Worm (Caenorhabditis elegans) whole organism, late embryonic: Measurements from ENCODE around the gene Y110A2AL.4.

Experiments used
- F13H6.1 ChIP-seq: sonication (generic microtip); optimal IDR thresholded peaks from 2 replicates; lab custom pipeline; 2016; ENCODE audit warnings: missing genetic modification characterization, missing compliant biosample characterization
- T23F11.4 ChIP-seq: fragments of 200-800 bp; sonication (Bioruptor generic); optimal IDR thresholded peaks from 2 replicates; lab custom pipeline; 2018; ENCODE audit warnings: mild to moderate bottlenecking, missing genetic modification characterization, missing compliant biosample characterization
- Y22D7AL.16 ChIP-seq: sonication (generic microtip); optimal IDR thresholded peaks from 2 replicates; lab custom pipeline; 2016; ENCODE audit warnings: missing genetic modification characterization, missing compliant biosample characterization
- ahr-1 ChIP-seq: sonication (generic microtip); optimal IDR thresholded peaks from 2 replicates; lab custom pipeline; 2016; ENCODE audit warnings: missing genetic modification characterization, missing compliant biosample characterization
- ceh-30 ChIP-seq: fragments of 150-350 bp; optimal IDR thresholded peaks from 2 replicates; lab custom pipeline; 2014; ENCODE audit warnings: missing biosample characterization, missing genetic modification characterization
- ceh-48 ChIP-seq: sonication (generic microtip); optimal IDR thresholded peaks from 2 replicates; lab custom pipeline; 2016; ENCODE audit warnings: missing genetic modification characterization, inconsistent platforms, missing compliant biosample characterization
- ceh-9 ChIP-seq: sonication (generic microtip); optimal IDR thresholded peaks from 2 replicates; lab custom pipeline; 2016; ENCODE audit warnings: mild to moderate bottlenecking, missing genetic modification characterization, inconsistent platforms, missing compliant biosample characterization
- che-1 ChIP-seq: sonication (generic microtip); optimal IDR thresholded peaks from 2 replicates; lab custom pipeline; 2016; ENCODE audit warnings: mild to moderate bottlenecking, missing genetic modification characterization, missing compliant biosample characterization
- dmd-4 ChIP-seq: sonication (generic microtip); optimal IDR thresholded peaks from 2 replicates; lab custom pipeline; 2016; ENCODE audit warnings: borderline replicate concordance, missing genetic modification characterization, missing compliant biosample characterization
- dve-1 ChIP-seq: sonication (generic microtip); optimal IDR thresholded peaks from 2 replicates; lab custom pipeline; 2017; ENCODE audit warnings: antibody characterized with exemption, mild to moderate bottlenecking, missing genetic modification characterization, missing compliant biosample characterization
- elt-2 ChIP-seq: sonication (generic microtip); optimal IDR thresholded peaks from 2 replicates; lab custom pipeline; 2016; ENCODE audit warnings: missing genetic modification reagents, missing genetic modification characterization, missing compliant biosample characterization
- ets-4 ChIP-seq: sonication (generic microtip); optimal IDR thresholded peaks from 2 replicates; lab custom pipeline; 2016; ENCODE audit warnings: missing genetic modification characterization, missing compliant biosample characterization
- fkh-6 ChIP-seq: sonication (generic microtip); optimal IDR thresholded peaks from 2 replicates; lab custom pipeline; 2016; ENCODE audit warnings: missing genetic modification characterization, missing compliant biosample characterization
- gmeb-2 ChIP-seq: sonication (generic microtip); optimal IDR thresholded peaks from 2 replicates; lab custom pipeline; 2016; ENCODE audit warnings: missing genetic modification characterization, inconsistent platforms, missing compliant biosample characterization
- hlh-13 ChIP-seq: fragments of 200-800 bp; sonication (Bioruptor generic); optimal IDR thresholded peaks from 2 replicates; lab custom pipeline; 2018; ENCODE audit warnings: mild to moderate bottlenecking, missing genetic modification characterization, missing compliant biosample characterization
- lim-6 ChIP-seq: sonication (generic microtip); optimal IDR thresholded peaks from 2 replicates; lab custom pipeline; 2016; ENCODE audit warnings: missing genetic modification characterization, missing compliant biosample characterization
- madf-2 ChIP-seq: sonication (generic microtip); optimal IDR thresholded peaks from 2 replicates; lab custom pipeline; 2017; ENCODE audit warnings: missing genetic modification characterization, missing compliant biosample characterization
- nhr-232 ChIP-seq: sonication (generic microtip); optimal IDR thresholded peaks from 2 replicates; lab custom pipeline; 2016; ENCODE audit warnings: missing genetic modification characterization, missing compliant biosample characterization
- odd-2 ChIP-seq: sonication (generic microtip); optimal IDR thresholded peaks from 2 replicates; lab custom pipeline; 2017; ENCODE audit warnings: antibody characterized with exemption, mild to moderate bottlenecking, missing genetic modification characterization, missing compliant biosample characterization
- pag-3 ChIP-seq: sonication (generic microtip); optimal IDR thresholded peaks from 2 replicates; lab custom pipeline; 2016; ENCODE audit warnings: missing compliant biosample characterization, missing genetic modification characterization, borderline replicate concordance
- pax-1 ChIP-seq: fragments of 150-350 bp; optimal IDR thresholded peaks from 2 replicates; lab custom pipeline; 2014; ENCODE audit warnings: missing biosample characterization, missing genetic modification characterization
- pros-1 ChIP-seq: fragments of 150-350 bp; optimal IDR thresholded peaks from 2 replicates; lab custom pipeline; 2014; ENCODE audit warnings: missing biosample characterization, missing genetic modification reagents, missing genetic modification characterization
- rnt-1 ChIP-seq: sonication (generic microtip); optimal IDR thresholded peaks from 2 replicates; lab custom pipeline; 2016; ENCODE audit warnings: missing genetic modification characterization, missing compliant biosample characterization
- sdc-2 ChIP-seq: sonication (generic microtip); optimal IDR thresholded peaks from 2 replicates; lab custom pipeline; 2016; ENCODE audit warnings: missing genotype, missing genetic modification characterization, missing compliant biosample characterization
- tbx-2 ChIP-seq: sonication (generic microtip); optimal IDR thresholded peaks from 2 replicates; lab custom pipeline; 2016; ENCODE audit warnings: missing genetic modification characterization, missing compliant biosample characterization
- tbx-7 ChIP-seq: sonication (generic microtip); optimal IDR thresholded peaks from 2 replicates; lab custom pipeline; 2016; ENCODE audit warnings: missing genotype, missing genetic modification characterization, missing compliant biosample characterization
- unc-86 ChIP-seq: sonication (generic microtip); optimal IDR thresholded peaks from 2 replicates; lab custom pipeline; 2016; ENCODE audit warnings: missing genetic modification characterization, missing compliant biosample characterization
- zip-5 ChIP-seq: sonication (generic microtip); optimal IDR thresholded peaks from 2 replicates; lab custom pipeline; 2016; ENCODE audit warnings: missing genetic modification characterization, missing compliant biosample characterization

Y110A2AL.4 gene

DNA sequence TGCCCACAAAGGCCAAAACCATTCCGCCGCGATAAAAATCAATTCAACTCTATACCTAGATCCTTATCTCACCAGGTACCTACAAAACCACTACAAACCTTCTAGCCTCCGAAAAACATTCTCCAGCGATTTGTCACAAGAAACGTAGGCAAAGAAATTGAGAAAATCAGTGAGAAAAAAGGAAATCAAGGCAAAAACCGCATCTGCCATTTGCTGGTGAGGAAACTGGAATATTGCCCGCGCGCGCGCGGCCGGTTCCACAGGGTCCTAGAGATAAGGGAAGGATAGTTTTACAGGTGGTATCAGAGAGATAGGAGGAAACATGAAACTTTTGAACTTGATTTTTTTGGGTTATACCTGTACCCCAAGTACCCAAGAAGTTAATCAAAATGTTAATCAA, 18.5 kb downstream of the Y110A2AL.4 start:
- TF ChIP-seq ets-4 (tag; lab: Kevin White, UChicago) (no peak), pros-1 (tag; lab: Kevin White, UChicago) (no peak), fkh-6 (tag; lab: Kevin White, UChicago) (no peak), ceh-30 (tag; lab: Kevin White, UChicago) (no peak), rnt-1 (tag; lab: Kevin White, UChicago) (peak; percentile 18), pax-1 (tag; lab: Kevin White, UChicago) (no peak)

DNA sequence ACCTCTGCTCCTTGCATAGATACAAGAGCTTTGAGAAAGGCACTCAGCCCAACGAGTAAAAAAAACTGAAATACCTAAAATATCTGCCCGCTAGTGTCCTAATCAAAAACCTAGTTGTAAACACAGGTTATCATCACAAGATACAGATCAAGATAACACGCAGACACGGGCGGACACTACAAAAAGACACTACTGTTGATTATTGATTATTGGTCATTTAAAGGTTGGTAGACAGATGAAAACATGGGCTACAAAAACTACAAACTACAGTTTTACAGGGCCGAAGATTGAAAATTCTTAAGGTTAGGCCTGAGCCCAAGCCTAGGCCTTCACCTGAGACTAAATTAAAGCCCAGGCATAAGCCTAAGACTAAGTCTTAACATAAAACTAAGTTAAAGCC, 19.7 kb downstream of the Y110A2AL.4 start:
- TF ChIP-seq nhr-232 (tag; lab: Kevin White, UChicago) (no peak), elt-2 (tag; lab: Kevin White, UChicago) (peak; percentile 8)

DNA sequence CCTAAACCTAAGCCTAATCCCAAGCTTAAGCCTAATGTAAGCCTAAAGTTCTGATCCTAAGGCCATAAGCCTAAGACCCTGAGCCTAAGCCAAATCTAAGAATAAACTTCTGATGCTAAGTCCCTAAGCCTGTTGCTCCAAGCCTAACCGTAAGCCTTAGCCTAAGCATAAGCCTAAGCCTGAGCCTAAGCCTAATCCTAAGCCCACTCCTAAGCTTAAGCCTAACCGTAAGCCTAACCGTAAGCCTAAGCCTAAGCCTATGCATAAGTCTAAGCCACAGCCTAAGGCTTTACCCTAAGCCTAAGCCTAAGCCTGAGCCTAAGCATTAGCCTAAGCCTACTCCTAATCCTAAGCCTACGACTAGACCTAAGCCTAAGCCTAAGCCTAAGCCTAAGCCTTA, 20.2 kb downstream of the Y110A2AL.4 start:
- no peak for TF ChIP-seq tbx-7 (tag; lab: Kevin White, UChicago)
- peak; percentile 84 for TF ChIP-seq dve-1 (tag; lab: Kevin White, UChicago)

DNA sequence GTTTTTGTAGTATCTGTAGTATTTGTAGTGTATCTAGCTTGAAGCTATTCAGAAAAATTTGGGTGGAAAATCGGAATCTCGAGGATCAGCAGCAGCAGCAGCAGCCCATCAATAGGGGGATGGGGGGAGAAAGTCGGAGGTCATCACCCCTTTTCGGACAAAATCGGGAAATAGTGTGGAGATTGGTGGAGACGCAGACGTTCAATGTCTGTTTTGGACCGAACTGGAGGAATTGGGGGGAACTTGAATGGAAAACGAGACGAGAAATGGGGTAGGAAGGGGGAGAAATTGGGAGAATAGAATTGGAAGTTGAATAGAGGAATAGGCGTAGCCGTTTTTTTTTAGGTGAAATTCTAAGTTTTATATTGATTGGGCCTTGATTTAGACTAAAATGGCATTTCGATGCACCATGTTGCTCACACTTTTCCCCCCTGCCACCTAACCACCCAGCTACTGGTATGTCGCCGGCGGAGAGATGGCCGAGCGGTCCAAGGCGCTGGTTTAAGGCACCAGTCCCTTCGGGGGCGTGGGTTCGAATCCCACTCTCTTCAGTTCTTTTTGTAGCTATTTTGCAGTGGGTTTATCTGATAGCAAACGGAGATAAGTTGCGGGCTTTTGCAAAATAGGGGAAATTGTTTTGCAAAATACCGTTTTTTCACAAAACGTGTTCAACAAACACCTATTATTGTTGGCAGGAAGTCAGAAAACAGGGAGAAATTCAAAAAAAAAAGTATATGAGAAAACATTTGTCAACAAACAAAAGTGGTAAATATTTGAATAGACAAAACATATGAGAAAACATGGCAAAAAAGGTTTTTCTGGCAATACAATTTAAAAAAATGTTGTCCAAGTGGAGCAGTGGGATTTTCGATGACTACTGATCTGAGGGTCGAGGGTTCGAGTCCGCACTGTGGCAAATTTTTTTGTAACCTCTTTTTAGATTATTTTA, 21.0 kb downstream of the Y110A2AL.4 start:
- TF ChIP-seq Y22D7AL.16 (tag; lab: Kevin White, UChicago) (peak; percentile 6), che-1 (tag; lab: Kevin White, UChicago) (peak; percentile 11), T23F11.4 (GFP tag; lab: Kevin White, UChicago) (no peak), elt-2 (tag; lab: Kevin White, UChicago) (peak; percentile 10)

DNA sequence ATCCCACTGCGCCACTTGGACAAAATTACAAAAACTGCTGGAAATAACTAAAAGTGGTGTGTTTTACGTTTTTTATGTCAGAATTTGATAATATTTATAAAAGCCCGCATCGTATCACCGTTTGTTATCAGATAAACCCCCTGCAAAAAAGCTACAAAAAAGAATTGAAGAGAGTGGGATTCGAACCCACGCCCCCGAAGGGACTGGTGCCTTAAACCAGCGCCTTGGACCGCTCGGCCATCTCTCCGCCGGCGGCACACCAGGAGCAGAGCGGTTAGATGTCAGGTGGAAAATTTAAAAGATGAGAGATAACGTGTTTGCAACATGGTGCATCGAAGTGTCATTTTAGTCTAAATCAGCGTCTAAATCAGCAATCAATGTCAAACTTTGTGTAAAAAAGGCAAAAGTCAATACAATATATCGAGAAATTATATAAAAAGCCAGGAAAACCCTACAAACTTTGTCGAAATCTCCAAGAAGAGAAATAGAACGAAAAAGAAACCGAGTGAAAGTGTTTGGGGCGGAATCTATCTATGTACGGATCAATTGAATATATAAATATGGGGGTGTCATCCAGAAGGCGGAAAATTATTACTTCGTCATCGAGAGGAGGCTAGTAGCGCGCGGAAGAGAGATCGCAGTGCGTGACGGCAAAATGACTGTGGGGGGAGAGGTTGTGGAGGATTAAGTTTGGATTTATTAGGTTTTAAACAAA, 22.4 kb downstream of the Y110A2AL.4 start:
- no peak for TF ChIP-seq sdc-2 (tag; lab: Kevin White, UChicago)
- TF ChIP-seq unc-86 (tag; lab: Kevin White, UChicago) = no peak
- TF ChIP-seq odd-2 = no peak

DNA sequence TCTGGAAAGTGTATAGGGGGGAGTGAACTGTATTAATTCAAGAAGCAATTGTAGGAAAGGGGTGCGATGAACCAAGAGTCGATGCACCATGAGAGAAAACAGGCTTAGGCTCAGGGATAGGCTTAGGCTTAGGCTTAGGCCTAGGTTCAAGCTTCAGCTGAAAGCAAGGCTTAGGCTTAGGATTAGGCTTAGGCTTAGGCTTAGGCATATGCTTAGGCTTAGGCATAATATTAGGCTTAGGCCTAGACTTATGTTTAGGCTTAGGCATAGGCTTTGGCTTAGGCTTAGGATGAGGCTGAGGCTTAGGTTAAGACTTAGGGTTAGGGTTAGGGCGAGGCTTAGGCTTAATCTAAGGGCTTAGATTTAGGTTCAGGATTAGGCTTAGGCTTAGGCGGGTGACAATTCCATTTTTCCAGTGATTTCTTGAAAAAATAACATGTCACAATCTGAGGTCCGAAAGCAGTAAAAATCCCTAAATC, 23.5 kb downstream of the Y110A2AL.4 start:
- TF ChIP-seq dve-1 (tag; lab: Kevin White, UChicago) (peak; percentile 65), zip-5 (tag; lab: Kevin White, UChicago) (no peak), F13H6.1 (tag; lab: Kevin White, UChicago) (no peak), dmd-4 (tag; lab: Kevin White, UChicago) (no peak)

DNA sequence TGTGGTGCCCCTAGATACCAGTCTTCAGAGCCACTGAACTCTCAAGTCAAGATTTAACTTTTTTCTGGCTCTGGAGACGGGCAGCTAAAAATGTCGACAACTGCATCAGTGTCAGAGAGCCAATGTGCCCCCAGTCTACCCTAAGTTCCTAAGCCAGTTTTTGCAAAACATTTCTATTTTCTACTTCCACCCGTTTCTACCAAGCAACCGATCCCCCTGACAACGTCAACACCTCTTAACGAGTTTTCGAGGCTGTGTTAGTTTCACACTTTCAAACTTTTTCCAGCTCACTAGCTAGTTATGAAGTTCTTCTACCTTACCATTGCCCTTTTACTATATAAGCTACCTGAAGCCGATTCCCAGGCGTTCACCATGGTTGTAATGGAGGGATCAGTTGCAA, 25.1 kb downstream of the Y110A2AL.4 start, which contains the start of gene Y110A2AL.5:
Gene Y110A2AL.5, plus strand, starts transcription at position 301 of the 400 bp plus-strand sequence.
- no peak for TF ChIP-seq gmeb-2 (tag; lab: Kevin White, UChicago)
- TF ChIP-seq ceh-9 (tag; lab: Kevin White, UChicago) = no peak
- TF ChIP-seq rnt-1 (tag; lab: Kevin White, UChicago) = no peak
- no peak for TF ChIP-seq hlh-13 (GFP tag; lab: Kevin White, UChicago)
- TF ChIP-seq tbx-2 (tag; lab: Kevin White, UChicago) = no peak
- no peak for TF ChIP-seq ets-4 (tag; lab: Kevin White, UChicago)
- no peak for TF ChIP-seq pros-1 (tag; lab: Kevin White, UChicago)
- TF ChIP-seq T23F11.4 (GFP tag; lab: Kevin White, UChicago) = no peak
- no peak for TF ChIP-seq pag-3 (tag; lab: Kevin White, UChicago)
- no peak for TF ChIP-seq sdc-2 (tag; lab: Kevin White, UChicago)
- TF ChIP-seq pax-1 (tag; lab: Kevin White, UChicago) = no peak
- TF ChIP-seq lim-6 = no peak
- TF ChIP-seq F13H6.1 (tag; lab: Kevin White, UChicago) = no peak
- TF ChIP-seq madf-2 (tag; lab: Kevin White, UChicago) = no peak
- TF ChIP-seq ahr-1 (tag; lab: Kevin White, UChicago) = no peak
- no peak for TF ChIP-seq ceh-48 (tag; lab: Kevin White, UChicago)
